Worm (Caenorhabditis elegans): Measurements from ENCODE around the gene C07E3.3.

C07E3.3 gene

DNA sequence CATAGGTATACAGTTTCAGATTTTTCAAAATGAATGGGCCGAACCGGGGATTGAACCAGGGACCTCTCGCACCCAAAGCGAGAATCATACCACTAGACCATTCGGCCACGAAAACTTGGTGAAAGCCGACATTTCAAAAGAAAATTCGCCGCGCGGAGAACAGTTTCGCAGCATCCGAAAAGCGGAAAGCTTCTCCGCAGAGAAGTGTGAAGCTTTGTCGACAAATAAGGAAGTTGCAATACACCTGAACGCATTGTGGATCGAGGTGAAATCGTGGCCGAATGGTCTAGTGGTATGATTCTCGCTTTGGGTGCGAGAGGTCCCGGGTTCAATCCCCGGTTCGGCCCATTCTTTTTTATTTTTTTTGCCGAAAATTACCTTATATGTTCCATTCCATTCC lies 52.6 kb downstream of the C07E3.3 start:
- peak; percentile 31; the same call in 1 of the 2 replicates for TF ChIP-seq madf-6 (GFP tag; IDR thresholded peaks at IDR 0.05)
- TF ChIP-seq ztf-28 (GFP tag; IDR thresholded peaks at IDR 0.05): 0 out of 2 replicates have a peak, but pooled peaks have one; percentile 16
- peak; percentile 51; the same call in 1 of the 2 replicates for TF ChIP-seq pbrm-1 (GFP tag; IDR thresholded peaks at IDR 0.05)
- peak; percentile 47 for TF ChIP-seq hmg-1.2 (GFP tag; IDR thresholded peaks at IDR 0.05)
- peak; percentile 85 for TF ChIP-seq tbp1 (GFP tag; optimal IDR thresholded peaks at IDR 0.05)
- TF ChIP-seq lin-26 (GFP tag; IDR thresholded peaks at IDR 0.05): peak; percentile 69; the same call in 1 of the 2 replicates
- peak; percentile 57; the same call in 1 of the 2 replicates for TF ChIP-seq D2030.7 (GFP tag; IDR thresholded peaks at IDR 0.05)
- TF ChIP-seq rpc-1 (optimal IDR thresholded peaks at IDR 0.05): peak; percentile 52
- TF ChIP-seq rpc-1 (tag; optimal IDR thresholded peaks at IDR 0.05): peak; percentile 74
- TF ChIP-seq ztf-26 (tag; optimal IDR thresholded peaks at IDR 0.05): peak; percentile 21
- peak; percentile 61 for TF ChIP-seq B0261.1 (tag; optimal IDR thresholded peaks at IDR 0.05)
- TF ChIP-seq die-1 (tag; optimal IDR thresholded peaks at IDR 0.05): peak; percentile 19
- 0 out of 2 replicates have a peak, but pooled peaks have one; percentile 52 for TF ChIP-seq dox-1 (GFP tag; IDR thresholded peaks at IDR 0.05)

DNA sequence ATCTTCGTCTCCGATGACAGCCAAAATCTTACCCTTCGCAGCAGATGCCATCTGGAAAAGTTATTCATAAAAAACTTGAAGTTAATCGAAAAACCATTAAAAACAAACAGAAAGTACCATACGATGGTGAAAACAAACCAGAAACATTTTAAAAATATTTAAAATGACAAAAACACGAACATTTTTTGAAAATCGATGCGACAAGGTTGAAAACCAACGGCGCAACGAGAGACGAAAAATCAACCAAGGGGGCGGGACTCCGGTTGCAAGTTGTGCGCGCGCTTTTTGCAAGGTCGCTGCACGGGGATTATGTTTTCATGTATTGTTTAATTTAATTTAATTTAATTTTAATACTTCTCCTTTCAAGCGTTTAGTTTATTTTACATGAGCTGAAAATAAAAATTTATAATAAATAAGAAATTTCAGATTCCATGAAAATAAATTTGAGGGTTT lies 53.6 kb downstream of the C07E3.3 start, which contains the start of gene vha-9:
Gene vha-9, minus strand, starts transcription at position 51 of the 453 bp plus-strand sequence.
- TF ChIP-seq madf-3 (GFP tag; IDR thresholded peaks at IDR 0.05): no peak
- no peak for TF ChIP-seq somi-1 (GFP tag; optimal IDR thresholded peaks at IDR 0.05)
- TF ChIP-seq mxl-1 (tag; optimal IDR thresholded peaks at IDR 0.05): no peak
- no peak for TF ChIP-seq T07F8.4 (tag; optimal IDR thresholded peaks at IDR 0.05)
- TF ChIP-seq dpl-1 (GFP tag; optimal IDR thresholded peaks at IDR 0.05): no peak
- no peak for TF ChIP-seq snpc-4 (GFP tag; optimal IDR thresholded peaks at IDR 0.05)
- TF ChIP-seq snpc-4 (tag; optimal IDR thresholded peaks at IDR 0.05): peak in 1 of 4 experiments; percentile 37
- no peak for TF ChIP-seq snpc-1.1 (tag; optimal IDR thresholded peaks at IDR 0.05; ENCODE audit: insufficient read depth)
- TF ChIP-seq lag-1 (GFP tag; IDR thresholded peaks at IDR 0.05): no peak
- peak; percentile 63 for TF ChIP-seq lin-54 (GFP tag; optimal IDR thresholded peaks at IDR 0.05)
- TF ChIP-seq dox-1 (GFP tag; IDR thresholded peaks at IDR 0.05): peak; percentile 57; the same call in 1 of the 2 replicates
- TF ChIP-seq B0336.3 (GFP tag; IDR thresholded peaks at IDR 0.05): no peak
- TF ChIP-seq hrde-1 (tag; optimal IDR thresholded peaks at IDR 0.05; ENCODE audit: borderline replicate concordance): no peak
- TF ChIP-seq akir-1 (GFP tag; optimal IDR thresholded peaks at IDR 0.05): no peak
- TF ChIP-seq cebp-1 (GFP tag; IDR thresholded peaks at IDR 0.05): no peak
- no peak for TF ChIP-seq cebp-1 (tag; optimal IDR thresholded peaks at IDR 0.05)
- no peak for TF ChIP-seq nfya-1 (tag; optimal IDR thresholded peaks at IDR 0.05; ENCODE audit: borderline replicate concordance, insufficient read depth)
- no peak for TF ChIP-seq lir-1 (GFP tag; conservative IDR thresholded peaks at IDR 0.05)
- TF ChIP-seq aptf-3 (GFP tag; IDR thresholded peaks at IDR 0.05): no peak
- peak; percentile 26 for TF ChIP-seq B0261.1 (tag; optimal IDR thresholded peaks at IDR 0.05)
- no peak for TF ChIP-seq athp-1 (tag; optimal IDR thresholded peaks at IDR 0.05)
- peak; percentile 51; the same call in 1 of the 2 replicates for TF ChIP-seq D2030.7 (GFP tag; IDR thresholded peaks at IDR 0.05)
- TF ChIP-seq F57C9.4 (tag; optimal IDR thresholded peaks at IDR 0.05): no peak
- TF ChIP-seq rpc-1 (optimal IDR thresholded peaks at IDR 0.05): peak; percentile 33
- TF ChIP-seq rpc-1 (tag; optimal IDR thresholded peaks at IDR 0.05): no peak
- peak; percentile 52 for TF ChIP-seq snpc-3.4 (tag; optimal IDR thresholded peaks at IDR 0.05)
- TF ChIP-seq lin-40 (tag; optimal IDR thresholded peaks at IDR 0.05): peak; percentile 44
- no peak for TF ChIP-seq ztf-28 (GFP tag; IDR thresholded peaks at IDR 0.05)
- TF ChIP-seq ztf-3 (GFP tag; optimal IDR thresholded peaks at IDR 0.05): no peak
- TF ChIP-seq aptf-2 (GFP tag; conservative IDR thresholded peaks at IDR 0.05): no peak
- TF ChIP-seq bed-1 (GFP tag; IDR thresholded peaks at IDR 0.05): no peak
- no peak for TF ChIP-seq ztf-26 (tag; optimal IDR thresholded peaks at IDR 0.05)
- no peak for TF ChIP-seq nhr-27 (tag; optimal IDR thresholded peaks at IDR 0.05)
- TF ChIP-seq F49E8.2 (tag; optimal IDR thresholded peaks at IDR 0.05; ENCODE audit: insufficient read depth): no peak
- no peak for TF ChIP-seq unc-62 (GFP tag; optimal IDR thresholded peaks at IDR 0.05)
- TF ChIP-seq him-1 (tag; optimal IDR thresholded peaks at IDR 0.05): no peak
- peak; percentile 64 for TF ChIP-seq madf-6 (GFP tag; IDR thresholded peaks at IDR 0.05)
- peak; percentile 70 for TF ChIP-seq ceh-100 (GFP tag; IDR thresholded peaks at IDR 0.05)
- no peak for TF ChIP-seq ekl-4 (GFP tag; IDR thresholded peaks at IDR 0.05)
- peak; percentile 33 for TF ChIP-seq ceh-27 (GFP tag; optimal IDR thresholded peaks at IDR 0.05)
- TF ChIP-seq gei-17 (GFP tag; optimal IDR thresholded peaks at IDR 0.05): no peak

Data from whole organism, young adult.